Worm (Caenorhabditis elegans) whole organism, mixed stage, embryonic: ENCODE results near the gene sre-41.

Experiments
- M03D4.4 ChIP-seq: sonication (generic microtip); optimal IDR thresholded peaks from 2 replicates; lab custom pipeline; 2017; ENCODE audit warnings: mild to moderate bottlenecking, missing genetic modification characterization, missing compliant biosample characterization
- blmp-1 ChIP-seq: fragments of 150-350 bp; optimal IDR thresholded peaks from 2 replicates; lab custom pipeline; 2014; ENCODE audit warnings: missing biosample characterization, missing genetic modification characterization
- ceh-39 ChIP-seq: fragments of 150-350 bp; optimal IDR thresholded peaks from 2 replicates; lab custom pipeline; 2014; ENCODE audit warnings: missing biosample characterization, missing genetic modification characterization
- ceh-43 ChIP-seq: fragments of 200-800 bp; sonication (Bioruptor generic); optimal IDR thresholded peaks from 2 replicates; lab custom pipeline; 2018; ENCODE audit warnings: mild to moderate bottlenecking, missing genetic modification characterization, moderate library complexity, missing compliant biosample characterization
- ceh-83 ChIP-seq: fragments of 200-800 bp; sonication (Bioruptor generic); optimal IDR thresholded peaks from 2 replicates; lab custom pipeline; 2018; ENCODE audit warnings: mild to moderate bottlenecking, missing genetic modification characterization, missing compliant biosample characterization
- ces-1 ChIP-seq: fragments of 150-350 bp; optimal IDR thresholded peaks from 2 replicates; lab custom pipeline; 2014; ENCODE audit warnings: missing biosample characterization, missing genetic modification reagents, missing genetic modification characterization
- cnd-1 ChIP-seq: fragments of 200-800 bp; sonication (Bioruptor generic); optimal IDR thresholded peaks from 2 replicates; lab custom pipeline; 2018; ENCODE audit warnings: mild to moderate bottlenecking, missing genetic modification characterization, missing compliant biosample characterization
- drap-1 ChIP-seq: fragments of 200-800 bp; sonication (Bioruptor generic); optimal IDR thresholded peaks from 3 replicates; lab custom pipeline; 2018; ENCODE audit warnings: mild to moderate bottlenecking, missing genetic modification characterization, missing compliant biosample characterization
- elt-1 ChIP-seq: sonication (generic microtip); optimal IDR thresholded peaks from 2 replicates; lab custom pipeline; 2017; ENCODE audit warnings: missing genetic modification characterization, mild to moderate bottlenecking, missing compliant biosample characterization, antibody characterized with exemption, moderate library complexity, borderline replicate concordance; ENCODE audit not compliant: insufficient read depth
- elt-3 ChIP-seq: fragments of 150-350 bp; optimal IDR thresholded peaks from 2 replicates; lab custom pipeline; 2014; ENCODE audit warnings: missing biosample characterization, missing genetic modification characterization
- flh-1 ChIP-seq: fragments of 200-800 bp; sonication (Bioruptor generic); optimal IDR thresholded peaks from 2 replicates; lab custom pipeline; 2018; ENCODE audit warnings: mild to moderate bottlenecking, missing genetic modification characterization, moderate library complexity, missing compliant biosample characterization
- hlh-1 ChIP-seq: fragments of 150-350 bp; optimal IDR thresholded peaks from 2 replicates; lab custom pipeline; 2014; ENCODE audit warnings: missing biosample characterization, missing genetic modification reagents, missing genetic modification characterization
- lin-13 ChIP-seq: fragments of 150-350 bp; optimal IDR thresholded peaks from 2 replicates; lab custom pipeline; 2014; ENCODE audit warnings: missing biosample characterization, missing genetic modification characterization
- lin-32 ChIP-seq: fragments of 200-800 bp; sonication (Bioruptor generic); optimal IDR thresholded peaks from 2 replicates; lab custom pipeline; 2018; ENCODE audit warnings: mild to moderate bottlenecking, missing genetic modification characterization, missing compliant biosample characterization
- lsy-2 ChIP-seq: fragments of 150-350 bp; optimal IDR thresholded peaks from 2 replicates; lab custom pipeline; 2014; ENCODE audit warnings: missing biosample characterization, missing genetic modification characterization
- mab-5 ChIP-seq: fragments of 150-350 bp; optimal IDR thresholded peaks from 2 replicates; lab custom pipeline; 2014; ENCODE audit warnings: missing biosample characterization, missing genetic modification characterization
- mep-1 ChIP-seq: fragments of 150-350 bp; optimal IDR thresholded peaks from 2 replicates; lab custom pipeline; 2017; ENCODE audit warnings: missing biosample characterization, missing genetic modification reagents, missing genetic modification characterization, inconsistent platforms
- mls-2 ChIP-seq: sonication (generic microtip); optimal IDR thresholded peaks from 2 replicates; lab custom pipeline; 2016; ENCODE audit warnings: mild to moderate bottlenecking, missing genetic modification characterization, moderate library complexity, missing compliant biosample characterization
- nhr-12 ChIP-seq: fragments of 150-350 bp; optimal IDR thresholded peaks from 2 replicates; lab custom pipeline; 2014; ENCODE audit warnings: missing biosample characterization, missing genetic modification characterization
- nhr-2 ChIP-seq: fragments of 150-350 bp; optimal IDR thresholded peaks from 2 replicates; lab custom pipeline; 2014; ENCODE audit warnings: missing biosample characterization, missing genetic modification characterization
- nhr-237 ChIP-seq: fragments of 150-350 bp; optimal IDR thresholded peaks from 2 replicates; lab custom pipeline; 2014; ENCODE audit warnings: missing biosample characterization, missing genetic modification characterization
- nhr-28 ChIP-seq: fragments of 150-350 bp; optimal IDR thresholded peaks from 2 replicates; lab custom pipeline; 2014; ENCODE audit warnings: missing biosample characterization, missing genetic modification characterization
- nhr-76 ChIP-seq: sonication (generic microtip); optimal IDR thresholded peaks from 2 replicates; lab custom pipeline; 2017; ENCODE audit warnings: missing biosample characterization, missing genetic modification characterization
- pha-4 ChIP-seq: fragments of 150-350 bp; optimal IDR thresholded peaks from 2 replicates; lab custom pipeline; 2018; ENCODE audit warnings: missing biosample characterization, missing genetic modification reagents, missing genetic modification characterization
- sem-2 ChIP-seq: fragments of 200-800 bp; sonication (Bioruptor generic); optimal IDR thresholded peaks from 2 replicates; lab custom pipeline; 2018; ENCODE audit warnings: mild to moderate bottlenecking, missing genetic modification characterization, missing compliant biosample characterization
- snpc-4 ChIP-seq: fragments of 150-350 bp; optimal IDR thresholded peaks from 2 replicates; lab custom pipeline; 2014; ENCODE audit warnings: missing biosample characterization, missing genetic modification characterization
- sptf-1 ChIP-seq: sonication (generic microtip); optimal IDR thresholded peaks from 2 replicates; lab custom pipeline; 2017; ENCODE audit warnings: mild to moderate bottlenecking, missing genetic modification characterization, moderate library complexity, missing compliant biosample characterization
- tbx-8 ChIP-seq: fragments of 200-800 bp; sonication (Bioruptor generic); optimal IDR thresholded peaks from 2 replicates; lab custom pipeline; 2018; ENCODE audit warnings: mild to moderate bottlenecking, missing genetic modification characterization, moderate library complexity, missing compliant biosample characterization
- unc-120 ChIP-seq: sonication (generic microtip); optimal IDR thresholded peaks from 2 replicates; lab custom pipeline; 2017; ENCODE audit warnings: missing genetic modification characterization, missing compliant biosample characterization; ENCODE audit not compliant: poor library complexity, severe bottlenecking
- unc-39 ChIP-seq: fragments of 150-350 bp; optimal IDR thresholded peaks from 2 replicates; lab custom pipeline; 2014; ENCODE audit warnings: missing biosample characterization, missing genetic modification characterization
- unc-62 ChIP-seq: fragments of 150-350 bp; optimal IDR thresholded peaks from 2 replicates; lab custom pipeline; 2014; ENCODE audit warnings: missing biosample characterization, missing genetic modification reagents, missing genetic modification characterization
- zip-8 ChIP-seq: fragments of 150-350 bp; optimal IDR thresholded peaks from 2 replicates; lab custom pipeline; 2014; ENCODE audit warnings: missing biosample characterization, missing genetic modification characterization
- ztf-11 ChIP-seq: fragments of 150-350 bp; optimal IDR thresholded peaks from 2 replicates; lab custom pipeline; 2014; ENCODE audit warnings: missing biosample characterization, missing genetic modification characterization

Gene sre-41

DNA sequence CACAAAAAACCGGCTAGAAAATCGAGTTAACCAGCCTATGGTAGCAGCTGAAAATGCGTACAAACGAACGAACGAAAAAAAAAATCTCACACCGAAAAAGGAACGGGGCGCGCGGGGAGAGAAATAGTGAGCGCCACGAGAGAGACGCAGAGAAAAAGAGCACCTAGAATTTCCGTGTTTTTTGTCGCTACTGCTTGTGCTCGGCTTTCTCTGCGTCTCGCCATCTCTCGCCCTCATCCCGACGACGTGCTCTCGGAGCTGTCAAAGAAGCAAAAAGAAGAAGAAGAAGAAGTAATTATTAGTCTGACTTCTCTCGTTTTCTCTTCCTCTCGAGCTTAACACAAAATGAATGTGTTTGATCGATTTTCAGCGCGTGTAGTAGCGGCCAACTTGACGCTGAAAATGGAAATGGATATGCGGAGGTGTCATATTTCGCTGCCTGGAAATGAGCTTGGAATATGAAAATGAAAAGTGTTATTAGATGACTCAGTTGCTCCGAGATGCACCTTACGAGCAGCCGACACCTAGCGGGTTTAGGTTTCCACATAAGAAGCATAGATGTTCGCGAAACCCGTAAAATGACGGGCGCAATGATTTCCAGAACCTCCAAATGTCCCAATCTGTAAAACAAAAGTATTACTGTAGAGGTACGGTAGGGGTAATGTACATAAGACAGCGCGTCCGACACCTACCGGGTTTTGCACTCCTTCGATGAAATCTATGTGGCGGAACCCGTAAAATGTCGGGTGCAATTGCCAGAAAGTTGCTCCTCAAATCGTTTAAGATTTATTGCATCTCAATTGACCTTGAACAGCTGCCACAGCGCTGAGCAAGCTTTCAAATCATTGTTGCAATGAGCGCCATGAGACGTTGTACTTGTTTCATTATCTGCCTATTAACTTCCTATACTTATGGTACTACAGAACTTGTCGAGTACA lies 5.2 kb upstream of the sre-41 start, which contains the start of gene btb-14:
btb-14 (plus strand) TSS at position 839 of the 938 bp plus-strand sequence.
- no peak for TF ChIP-seq nhr-2 (tag; lab: Kevin White, UChicago)
- no peak for TF ChIP-seq mep-1 (tag; lab: Kevin White, UChicago)
- TF ChIP-seq elt-1, result no peak
- peak; percentile 0 for TF ChIP-seq hlh-1 (tag; lab: Kevin White, UChicago)
- TF ChIP-seq nhr-12 (tag; lab: Kevin White, UChicago), result no peak
- no peak for TF ChIP-seq flh-1
- TF ChIP-seq ceh-39 (tag; lab: Kevin White, UChicago), result no peak
- no peak for TF ChIP-seq ces-1 (GFP tag; lab: Kevin White, UChicago)
- TF ChIP-seq cnd-1 (tag; lab: Kevin White, UChicago), result no peak
- TF ChIP-seq zip-8 (tag; lab: Kevin White, UChicago), result no peak
- no peak for TF ChIP-seq unc-62 (GFP tag; lab: Kevin White, UChicago)
- TF ChIP-seq lin-32, result no peak
- no peak for TF ChIP-seq nhr-237 (tag; lab: Kevin White, UChicago)
- TF ChIP-seq unc-39, result peak; percentile 23
- TF ChIP-seq ztf-11 (tag; lab: Kevin White, UChicago), result no peak
- TF ChIP-seq, all 35 proteins: peak for 2

DNA sequence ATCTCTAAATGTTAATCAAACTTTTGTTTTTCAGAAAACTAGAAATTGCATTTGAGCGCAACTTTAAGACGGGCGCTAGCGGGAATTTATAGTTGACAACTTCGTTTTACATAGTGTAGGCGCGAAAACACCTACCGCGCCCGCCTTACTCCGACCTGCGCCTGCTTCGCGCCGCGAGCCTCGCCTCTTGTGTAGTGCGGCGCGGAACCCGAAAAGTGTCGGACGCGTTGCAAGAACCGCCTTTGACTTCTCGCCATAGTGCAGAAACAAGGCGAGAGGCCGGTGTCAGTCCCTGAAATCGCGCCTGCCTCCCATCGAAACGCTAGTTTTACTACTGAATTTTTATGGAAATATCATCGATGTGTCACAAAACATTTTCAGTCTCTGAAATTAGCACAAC lies 2.3 kb upstream of the sre-41 start:
- TF ChIP-seq unc-120 (tag; lab: Kevin White, UChicago) (no peak), mls-2 (no peak), cnd-1 (tag; lab: Kevin White, UChicago) (no peak), blmp-1 (tag; lab: Kevin White, UChicago) (no peak), unc-62 (GFP tag; lab: Kevin White, UChicago) (no peak), nhr-76 (tag; lab: Kevin White, UChicago) (no peak), ceh-43 (GFP tag; lab: Kevin White, UChicago) (no peak), hlh-1 (tag; lab: Kevin White, UChicago) (no peak), ceh-83 (GFP tag; lab: Kevin White, UChicago) (no peak), zip-8 (tag; lab: Kevin White, UChicago) (no peak), unc-39 (no peak), nhr-28 (no peak), pha-4 (tag; lab: Kevin White, UChicago) (no peak), mab-5 (tag; lab: Kevin White, UChicago) (no peak), lsy-2 (tag; lab: Kevin White, UChicago) (no peak), lin-13 (tag; lab: Kevin White, UChicago) (no peak)

DNA sequence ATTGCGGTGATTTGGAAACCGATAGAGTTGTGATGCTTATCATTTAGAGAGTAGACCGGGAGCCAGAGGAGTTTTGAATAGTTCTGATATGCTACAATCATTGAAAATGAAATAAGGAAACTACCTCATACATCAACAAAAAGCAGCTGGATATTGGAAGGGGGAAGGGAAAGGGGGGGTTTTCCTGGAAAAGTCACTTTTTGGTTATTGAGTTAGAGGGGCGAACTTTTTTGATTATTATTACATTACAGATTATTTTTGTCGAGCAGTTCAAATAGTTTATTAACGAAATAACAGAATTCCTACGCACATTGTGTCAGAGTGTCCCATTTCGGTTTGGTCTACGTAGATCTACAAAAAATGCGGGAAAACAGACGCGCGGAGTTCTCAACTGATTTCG lies 1.3 kb upstream of the sre-41 start, which contains the start of gene sre-42:
sre-42 (minus strand) TSS at position 101 of the 400 bp plus-strand sequence.
- no peak for TF ChIP-seq unc-62 (GFP tag; lab: Kevin White, UChicago)
- TF ChIP-seq cnd-1 (tag; lab: Kevin White, UChicago), result no peak
- TF ChIP-seq unc-39, result no peak
- TF ChIP-seq lin-32, result no peak
- TF ChIP-seq elt-1, result no peak
- no peak for TF ChIP-seq snpc-4
- TF ChIP-seq mls-2, result no peak
- TF ChIP-seq ceh-39 (tag; lab: Kevin White, UChicago), result no peak
- no peak for TF ChIP-seq mab-5 (tag; lab: Kevin White, UChicago)
- no peak for TF ChIP-seq zip-8 (tag; lab: Kevin White, UChicago)
- TF ChIP-seq sptf-1 (tag; lab: Kevin White, UChicago), result no peak
- no peak for TF ChIP-seq drap-1 (GFP tag; lab: Kevin White, UChicago)
- no peak for TF ChIP-seq blmp-1 (tag; lab: Kevin White, UChicago)
- no peak for TF ChIP-seq elt-3 (tag; lab: Kevin White, UChicago)
- TF ChIP-seq flh-1, result no peak
- no peak for TF ChIP-seq ztf-11 (tag; lab: Kevin White, UChicago)
- no peak for TF ChIP-seq nhr-28
- TF ChIP-seq hlh-1 (tag; lab: Kevin White, UChicago), result no peak

DNA sequence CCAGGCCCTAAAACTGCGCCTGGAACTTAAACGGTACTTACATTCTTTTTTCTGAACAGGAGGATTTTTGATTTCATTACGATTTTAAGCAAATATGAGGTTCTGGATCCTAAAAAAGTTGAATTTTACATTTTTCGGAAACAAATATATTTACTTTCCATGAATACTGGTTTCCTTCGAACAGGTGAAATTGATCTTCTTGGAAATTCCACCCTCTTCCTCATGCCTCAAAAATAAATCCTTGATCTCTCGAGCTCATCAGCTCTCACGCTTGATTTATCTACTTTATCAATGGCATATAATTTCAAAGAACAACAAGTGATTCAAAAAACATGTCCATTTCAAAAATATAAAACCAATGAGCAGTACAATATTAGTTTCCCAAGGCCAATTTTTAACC lies 593 bp upstream of the sre-41 start:
- no peak for TF ChIP-seq M03D4.4 (tag; lab: Kevin White, UChicago)
- TF ChIP-seq nhr-76 (tag; lab: Kevin White, UChicago), result no peak
- no peak for TF ChIP-seq nhr-2 (tag; lab: Kevin White, UChicago)
- no peak for TF ChIP-seq ceh-43 (GFP tag; lab: Kevin White, UChicago)
- TF ChIP-seq unc-120 (tag; lab: Kevin White, UChicago), result no peak
- TF ChIP-seq flh-1, result no peak
- TF ChIP-seq tbx-8 (GFP tag; lab: Kevin White, UChicago), result no peak
- no peak for TF ChIP-seq mls-2
- no peak for TF ChIP-seq unc-62 (GFP tag; lab: Kevin White, UChicago)
- TF ChIP-seq lin-32, result no peak
- TF ChIP-seq sptf-1 (tag; lab: Kevin White, UChicago), result no peak
- no peak for TF ChIP-seq nhr-237 (tag; lab: Kevin White, UChicago)
- TF ChIP-seq ceh-83 (GFP tag; lab: Kevin White, UChicago), result no peak
- no peak for TF ChIP-seq elt-3 (tag; lab: Kevin White, UChicago)
- TF ChIP-seq ces-1 (GFP tag; lab: Kevin White, UChicago), result no peak
- no peak for TF ChIP-seq lin-13 (tag; lab: Kevin White, UChicago)
- TF ChIP-seq cnd-1 (tag; lab: Kevin White, UChicago), result no peak
- no peak for TF ChIP-seq sem-2
- TF ChIP-seq hlh-1 (tag; lab: Kevin White, UChicago), result no peak
